Worm (Caenorhabditis elegans): Measurements from ENCODE around the gene K07F5.16.
"Not testable (repeated sequence)": the region's sequence is repeated elsewhere in the genome, so short reads cannot be mapped to it uniquely, and the experiment has no call there.

The K07F5.16 gene

DNA sequence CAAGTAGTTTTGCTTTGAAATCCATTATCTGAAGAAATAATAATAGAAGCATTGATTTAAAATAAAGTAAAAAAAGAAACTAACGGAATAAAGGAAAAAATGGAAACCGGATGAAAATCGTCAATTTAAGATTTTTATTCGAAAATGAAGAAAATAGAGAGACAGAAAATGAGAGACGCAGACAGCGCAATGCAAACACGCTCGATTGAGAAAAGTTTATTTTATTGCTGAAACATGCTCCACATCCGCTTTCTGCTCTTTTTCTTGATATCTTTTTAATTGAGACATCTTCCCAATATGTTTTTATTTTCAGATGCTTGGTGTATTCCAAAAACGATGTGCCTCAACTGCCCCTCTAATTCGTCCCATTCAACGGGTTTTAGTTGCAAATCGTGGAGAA lies 20.3 kb downstream of the K07F5.16 start, which contains the start of the genes prp-18 and mccc-1:
prp-18 (minus strand) TSS at position 127 of the 400 bp plus-strand sequence.
mccc-1 (plus strand) TSS at position 314 of the 400 bp plus-strand sequence.
- TF ChIP-seq ces-1 (GFP tag; optimal IDR thresholded peaks at IDR 0.05) (peak; percentile 87), elt-1 (tag; optimal IDR thresholded peaks at IDR 0.05; ENCODE audit: borderline replicate concordance, insufficient read depth) (no peak), unc-39 (tag; optimal IDR thresholded peaks at IDR 0.05) (no peak), mep-1 (tag; optimal IDR thresholded peaks at IDR 0.05) (peak; percentile 46), lsy-2 (tag; optimal IDR thresholded peaks at IDR 0.05) (no peak), unc-120 (tag; optimal IDR thresholded peaks at IDR 0.05; ENCODE audit: poor library complexity, severe bottlenecking) (no peak), hlh-1 (tag; optimal IDR thresholded peaks at IDR 0.05) (no peak), unc-62 (GFP tag; optimal IDR thresholded peaks at IDR 0.05) (no peak), lin-13 (tag; optimal IDR thresholded peaks at IDR 0.05) (no peak), mls-2 (tag; optimal IDR thresholded peaks at IDR 0.05) (no peak), pha-4 (tag; optimal IDR thresholded peaks at IDR 0.05) (peak; percentile 36), nhr-28 (tag; optimal IDR thresholded peaks at IDR 0.05) (no peak)

- TF ChIP-seq hlh-1 (tag; optimal IDR thresholded peaks at IDR 0.05) (no peak), elt-1 (tag; optimal IDR thresholded peaks at IDR 0.05; ENCODE audit: borderline replicate concordance, insufficient read depth) (no peak), ham-2 (GFP tag; optimal IDR thresholded peaks at IDR 0.05) (no peak), flh-1 (GFP tag; optimal IDR thresholded peaks at IDR 0.05) (no peak)
These were observed 25.9 kb downstream of the K07F5.16 start, which contains the start of gene ttbk-3 for ce11 chrIV:9889857-9890256. TSS of gene ttbk-3 (minus strand) at chrIV:9889957.

ce11 chrIV:9891938-9892337 lies 28.0 kb downstream of the K07F5.16 start, which contains the start of gene F32B6.4:
TSS of gene F32B6.4 (minus strand) at chrIV:9892038.
- TF ChIP-seq ztf-11 (tag; optimal IDR thresholded peaks at IDR 0.05) (no peak), hlh-1 (tag; optimal IDR thresholded peaks at IDR 0.05) (no peak)

DNA sequence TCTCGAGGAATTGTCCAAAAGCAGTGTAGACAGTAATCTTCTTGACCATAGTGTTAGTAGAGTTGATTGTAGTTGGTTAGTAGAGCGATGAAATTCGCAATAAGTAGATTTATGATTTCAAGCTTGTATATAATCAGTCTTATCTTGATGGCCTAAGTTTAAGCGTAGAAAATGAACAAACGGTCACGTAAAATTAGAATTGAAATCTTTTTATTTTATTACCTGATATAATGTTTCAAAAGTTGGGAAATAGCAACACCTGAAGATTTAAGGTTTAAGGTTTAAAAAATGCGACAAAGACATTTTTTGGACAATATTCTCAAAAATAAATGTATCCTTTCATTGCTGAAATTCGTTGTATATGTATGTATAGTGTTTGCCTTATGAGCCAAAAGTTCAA lies 29.7 kb downstream of the K07F5.16 start, which contains the start of gene sss-1:
sss-1 (minus strand) TSS at position 101 of the 400 bp plus-strand sequence.
- TF ChIP-seq sem-2 (GFP tag; optimal IDR thresholded peaks at IDR 0.05); ces-1 (GFP tag; optimal IDR thresholded peaks at IDR 0.05); nhr-237 (tag; optimal IDR thresholded peaks at IDR 0.05): not testable (repeated sequence)

DNA sequence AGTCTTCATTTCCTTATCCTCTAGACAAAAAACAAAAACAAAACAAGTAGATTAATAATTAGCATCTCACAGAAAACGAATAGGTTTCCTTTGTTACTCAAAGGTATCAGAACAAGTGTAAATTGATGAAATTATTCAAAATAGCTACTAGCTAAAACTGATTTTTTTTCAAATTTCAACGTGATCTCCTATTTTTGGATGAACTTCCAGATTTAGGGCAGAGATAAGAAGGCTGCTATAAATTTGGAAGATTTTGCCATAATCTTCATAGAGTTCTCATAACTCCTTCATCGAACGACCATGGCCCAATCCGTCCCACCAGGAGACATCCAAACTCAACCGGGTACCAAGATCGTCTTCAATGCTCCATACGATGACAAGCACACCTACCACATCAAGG lies 30.4 kb downstream of the K07F5.16 start, which contains the start of gene msp-77:
msp-77 (plus strand) TSS at position 301 of the 400 bp plus-strand sequence.
- TF ChIP-seq mls-2, elt-3, mep-1 (tag; optimal IDR thresholded peaks at IDR 0.05): not testable (repeated sequence)

DNA sequence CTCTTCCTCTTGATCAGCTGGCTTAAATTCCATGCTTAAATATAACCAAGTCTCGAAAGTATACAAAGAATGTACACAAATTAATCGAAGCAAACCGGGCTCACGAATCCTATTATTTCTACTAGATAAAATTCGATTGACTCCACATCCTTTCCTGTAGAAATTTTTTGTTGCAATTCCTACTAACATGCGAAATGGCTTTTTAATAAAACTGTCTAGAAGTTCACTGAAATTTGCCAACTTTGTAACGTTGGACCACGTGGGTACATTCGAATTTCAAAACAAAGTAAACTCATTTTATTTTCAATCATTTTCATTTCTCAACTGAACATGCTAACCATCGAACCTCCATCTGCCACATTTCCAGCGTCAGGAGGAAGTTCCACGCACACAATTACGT lies 31.2 kb downstream of the K07F5.16 start, which contains the start of gene ssp-32:
ssp-32 (plus strand) TSS at position 301 of the 400 bp plus-strand sequence.
- TF ChIP-seq nhr-28 (tag; optimal IDR thresholded peaks at IDR 0.05) (no peak), lsy-2 (tag; optimal IDR thresholded peaks at IDR 0.05) (no peak), M03D4.4 (tag; optimal IDR thresholded peaks at IDR 0.05) (no peak), snpc-4 (tag; optimal IDR thresholded peaks at IDR 0.05) (no peak)

DNA sequence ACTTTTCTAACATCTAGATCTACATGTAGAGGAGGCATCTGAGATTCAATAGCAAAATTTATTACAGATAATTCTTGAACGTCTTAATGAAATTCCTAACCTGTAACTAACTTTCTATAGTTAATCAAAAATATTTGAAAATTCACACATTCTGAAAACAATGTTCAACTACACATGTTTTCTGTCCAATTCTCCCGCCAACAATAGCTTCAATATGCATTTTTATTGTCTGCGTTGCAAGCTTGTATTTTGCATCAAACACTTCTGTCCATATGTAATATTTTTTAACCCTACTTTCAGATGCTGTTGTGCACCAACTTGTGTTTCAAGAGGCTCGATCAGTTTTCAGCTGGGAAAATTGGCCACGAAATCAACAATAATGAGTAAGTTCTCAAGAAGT lies 34.8 kb downstream of the K07F5.16 start, which contains the start of gene tbc-3:
tbc-3 (plus strand) TSS at position 301 of the 400 bp plus-strand sequence.
- TF ChIP-seq bed-3 (GFP tag; optimal IDR thresholded peaks at IDR 0.05) (no peak), drap-1 (GFP tag; optimal IDR thresholded peaks at IDR 0.05) (no peak), lin-13 (tag; optimal IDR thresholded peaks at IDR 0.05) (no peak), unc-39 (tag; optimal IDR thresholded peaks at IDR 0.05) (no peak), tbx-8 (GFP tag; optimal IDR thresholded peaks at IDR 0.05) (no peak), snpc-4 (tag; optimal IDR thresholded peaks at IDR 0.05) (no peak), sem-2 (GFP tag; optimal IDR thresholded peaks at IDR 0.05) (no peak), mab-5 (tag; optimal IDR thresholded peaks at IDR 0.05) (no peak), ces-1 (GFP tag; optimal IDR thresholded peaks at IDR 0.05) (no peak), ceh-83 (GFP tag; optimal IDR thresholded peaks at IDR 0.05) (no peak), hlh-1 (tag; optimal IDR thresholded peaks at IDR 0.05) (no peak), lin-32 (GFP tag; optimal IDR thresholded peaks at IDR 0.05) (no peak), ham-2 (GFP tag; optimal IDR thresholded peaks at IDR 0.05) (no peak), lsy-2 (tag; optimal IDR thresholded peaks at IDR 0.05) (no peak), elt-1 (tag; optimal IDR thresholded peaks at IDR 0.05; ENCODE audit: borderline replicate concordance, insufficient read depth) (no peak)
